Fruit fly (Drosophila melanogaster): Measurements from ENCODE around the gene CG7924.
A peak's percentile ranks its signal among the peaks of the same experiment; 100 is the strongest.

The CG7924 gene

DNA sequence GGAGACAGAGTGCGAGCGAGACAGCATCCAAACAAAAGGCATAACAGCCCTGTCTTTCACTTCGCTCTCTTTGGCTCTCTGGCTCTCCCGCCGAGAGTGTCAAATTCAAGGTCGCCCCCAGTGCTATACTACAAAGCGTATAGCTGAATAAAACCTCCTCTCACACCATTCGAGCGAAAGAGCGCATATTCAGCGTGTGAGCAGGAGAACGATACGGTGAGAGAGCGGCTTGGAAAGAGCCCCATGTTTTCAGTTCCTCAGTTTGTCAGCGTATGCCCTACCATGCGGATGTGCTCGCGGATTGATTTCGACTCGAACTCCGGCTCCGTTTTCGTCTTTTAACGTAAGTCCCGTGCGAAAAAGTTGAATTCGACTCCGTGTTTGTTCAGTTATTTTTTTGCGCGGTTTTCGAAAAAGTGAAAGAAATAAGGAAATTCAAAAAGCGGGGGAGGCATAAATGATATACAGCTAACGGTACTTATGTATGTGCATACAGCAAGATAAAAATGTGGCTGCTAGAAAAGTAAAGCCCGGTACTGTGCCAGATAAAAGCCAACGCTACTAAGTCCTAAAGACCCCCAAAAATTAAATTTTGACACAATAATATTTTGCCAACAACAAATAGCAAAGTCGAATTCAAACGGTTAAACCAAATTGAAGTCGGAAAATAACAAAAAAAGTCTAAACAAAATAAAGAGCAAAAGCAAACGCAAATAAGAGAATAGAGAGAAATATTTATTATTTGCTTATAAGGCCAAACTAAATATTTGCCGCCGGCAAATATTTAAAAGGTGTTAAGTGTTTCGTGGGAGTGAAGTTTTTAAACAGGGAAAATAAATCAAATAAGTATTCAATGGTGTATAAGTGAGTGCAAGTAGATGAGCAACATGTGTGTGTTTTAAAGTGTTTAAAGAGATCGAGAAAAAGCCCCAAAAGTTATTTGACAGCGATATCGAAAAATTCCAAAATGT lies 41.1 kb downstream of the CG7924 start, which contains the start of gene fz (continued):
- TF ChIP-seq CG8119 (GFP tag; IDR thresholded peaks at IDR 0.05) (peak; percentile 58; the same call in 2 of the 3 replicates), fkh (GFP tag; optimal IDR thresholded peaks at IDR 0.05) (peak; percentile 70)

DNA sequence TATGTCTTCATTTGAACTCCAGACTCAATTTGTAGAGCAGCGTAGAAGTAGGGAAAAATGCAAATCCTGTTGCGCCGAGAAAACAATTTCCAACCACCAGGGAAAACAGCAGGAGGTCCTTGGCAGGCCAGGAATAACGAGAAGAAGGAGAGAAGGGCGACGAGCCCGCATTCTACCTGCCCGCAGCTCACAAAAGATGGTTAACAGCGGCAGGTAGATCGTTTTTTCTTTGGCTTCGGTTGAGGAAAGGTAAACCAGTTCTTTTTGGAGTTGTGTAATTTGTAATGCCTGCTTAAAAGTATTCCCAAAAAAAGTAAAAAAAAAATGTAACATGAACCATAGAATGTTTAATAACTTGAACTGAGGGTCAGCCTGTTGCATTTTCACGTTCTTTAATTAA lies 42.9 kb downstream of the CG7924 start:
- TF ChIP-seq CG11902 (GFP tag; optimal IDR thresholded peaks at IDR 0.05), result no peak
- TF ChIP-seq CG34406 (GFP tag; optimal IDR thresholded peaks at IDR 0.05), result no peak
- no peak for TF ChIP-seq CG4318 (GFP tag; optimal IDR thresholded peaks at IDR 0.05)
- TF ChIP-seq CG11762 (GFP tag; optimal IDR thresholded peaks at IDR 0.05; ENCODE audit: insufficient read depth), result no peak
- TF ChIP-seq dsx (GFP tag; optimal IDR thresholded peaks at IDR 0.05; ENCODE audit: poor library complexity, severe bottlenecking), result no peak
- no peak for TF ChIP-seq CG8319 (GFP tag; optimal IDR thresholded peaks at IDR 0.05)
- no peak for TF ChIP-seq CG11294 (GFP tag; IDR thresholded peaks at IDR 0.05)
- no peak for TF ChIP-seq pdm3 (GFP tag; optimal IDR thresholded peaks at IDR 0.05)
- TF ChIP-seq fd59A (GFP tag; optimal IDR thresholded peaks at IDR 0.05), result no peak
- no peak for TF ChIP-seq CG32006 (GFP tag; optimal IDR thresholded peaks at IDR 0.05)
- no peak for TF ChIP-seq Eip75B (GFP tag; optimal IDR thresholded peaks at IDR 0.05)
- TF ChIP-seq CG10631 (GFP tag; optimal IDR thresholded peaks at IDR 0.05), result no peak
- TF ChIP-seq CG6854 (GFP tag; optimal IDR thresholded peaks at IDR 0.05), result no peak
- TF ChIP-seq Hr4 (GFP tag; optimal IDR thresholded peaks at IDR 0.05), result no peak

DNA sequence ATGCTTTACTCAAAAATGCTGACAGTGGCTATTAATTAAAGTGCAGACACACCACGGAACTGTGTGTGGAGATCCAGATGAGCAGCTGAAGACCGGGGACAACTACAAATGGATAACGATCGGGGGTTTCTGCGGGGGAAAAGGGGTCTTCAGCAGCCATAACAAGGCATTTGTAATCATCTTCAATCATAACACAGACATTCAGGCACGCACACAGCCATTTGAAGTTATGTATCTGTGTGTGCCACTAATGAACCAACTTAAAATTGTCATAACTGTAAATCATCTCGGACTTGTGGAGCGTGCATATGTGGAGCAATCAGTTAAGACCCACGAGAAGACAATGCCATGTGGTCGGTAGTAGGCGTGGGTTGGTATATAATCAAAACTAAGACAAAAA lies 48.9 kb downstream of the CG7924 start:
- TF ChIP-seq Hr38 (GFP tag; optimal IDR thresholded peaks at IDR 0.05) (no peak), Lpt (GFP tag; optimal IDR thresholded peaks at IDR 0.05) (no peak), net (GFP tag; optimal IDR thresholded peaks at IDR 0.05) (no peak), vri (GFP tag; optimal IDR thresholded peaks at IDR 0.05) (no peak), fd59A (GFP tag; optimal IDR thresholded peaks at IDR 0.05) (no peak), topi (GFP tag; optimal IDR thresholded peaks at IDR 0.05) (no peak), CG3032 (tag; optimal IDR thresholded peaks at IDR 0.05) (no peak), Smox (GFP tag; optimal IDR thresholded peaks at IDR 0.05) (no peak), Eip93F (GFP tag; optimal IDR thresholded peaks at IDR 0.05) (no peak), Blimp-1 (GFP tag; optimal IDR thresholded peaks at IDR 0.05) (no peak), dac (GFP tag; optimal IDR thresholded peaks at IDR 0.05) (no peak), cyc (GFP tag; optimal IDR thresholded peaks at IDR 0.05) (no peak), eg (GFP tag; IDR thresholded peaks at IDR 0.05) (no peak), lz (GFP tag; optimal IDR thresholded peaks at IDR 0.05) (no peak), CG16779 (tag; optimal IDR thresholded peaks at IDR 0.05) (no peak)
